Worm (Caenorhabditis elegans) whole organism, L2 larva: ENCODE data around the gene R11.3.

Source experiments
- R02D3.7 ChIP-seq: fragments of 150-350 bp; optimal IDR thresholded peaks from 2 replicates; lab custom pipeline; 2014; ENCODE audit warnings: missing biosample characterization, missing genetic modification characterization
- ZK546.5 ChIP-seq: sonication (generic microtip); optimal IDR thresholded peaks from 2 replicates; lab custom pipeline; 2017; ENCODE audit warnings: missing biosample characterization, missing genetic modification characterization
- ama-1 ChIP-seq: fragments of 150-350 bp; optimal IDR thresholded peaks from 2 replicates; lab custom pipeline; 2018; ENCODE audit warnings: inconsistent platforms
- egl-27 ChIP-seq: sonication (generic microtip); optimal IDR thresholded peaks from 3 replicates; lab custom pipeline; 2017; ENCODE audit warnings: missing biosample characterization, missing genetic modification reagents, missing genetic modification characterization
- fos-1 ChIP-seq: fragments of 150-350 bp; optimal IDR thresholded peaks from 2 replicates; lab custom pipeline; 2014; ENCODE audit warnings: missing biosample characterization, missing genetic modification characterization
- lin-11 ChIP-seq: fragments of 150-350 bp; sonication (generic microtip); optimal IDR thresholded peaks from 2 replicates; lab custom pipeline; 2014; ENCODE audit warnings: missing biosample characterization, missing genetic modification characterization, inconsistent platforms, mixed read lengths
- lin-13 ChIP-seq: fragments of 150-350 bp; optimal IDR thresholded peaks from 2 replicates; lab custom pipeline; 2014; ENCODE audit warnings: missing biosample characterization, missing genetic modification reagents, missing genetic modification characterization
- nhr-11 ChIP-seq: fragments of 150-350 bp; optimal IDR thresholded peaks from 2 replicates; lab custom pipeline; 2014; ENCODE audit warnings: missing biosample characterization, missing genetic modification characterization
- nhr-25 ChIP-seq: fragments of 150-350 bp; sonication (generic microtip); optimal IDR thresholded peaks from 3 replicates; lab custom pipeline; 2014; ENCODE audit warnings: missing biosample characterization, missing genetic modification characterization
- nhr-77 ChIP-seq: fragments of 150-350 bp; optimal IDR thresholded peaks from 2 replicates; lab custom pipeline; 2014; ENCODE audit warnings: missing biosample characterization, missing genetic modification characterization
- unc-55 ChIP-seq: fragments of 150-350 bp; sonication (generic microtip); optimal IDR thresholded peaks from 3 replicates; lab custom pipeline; 2014; ENCODE audit warnings: missing biosample characterization, missing genetic modification reagents, missing genetic modification characterization
- unc-62 ChIP-seq: fragments of 150-350 bp; optimal IDR thresholded peaks from 2 replicates; lab custom pipeline; 2014; ENCODE audit warnings: missing biosample characterization, missing genetic modification reagents, missing genetic modification characterization

ce11 chrX:16192574-16192973 is 6.5 kb downstream of the R11.3 start:
- TF ChIP-seq lin-11 (tag; lab: Kevin White, UChicago): no peak
- TF ChIP-seq ama-1 (lab: Kevin White, UChicago): no peak
- no peak for TF ChIP-seq lin-13 (GFP tag; lab: Kevin White, UChicago)
- no peak for TF ChIP-seq unc-55 (GFP tag; lab: Kevin White, UChicago)
- TF ChIP-seq ZK546.5: no peak
- TF ChIP-seq R02D3.7 (tag; lab: Kevin White, UChicago): no peak
- TF ChIP-seq nhr-25 (tag; lab: Kevin White, UChicago): no peak
- no peak for TF ChIP-seq unc-62 (GFP tag; lab: Kevin White, UChicago)
- TF ChIP-seq nhr-77 (tag; lab: Kevin White, UChicago): no peak
- TF ChIP-seq egl-27: peak; percentile 57
- TF ChIP-seq nhr-11 (tag; lab: Kevin White, UChicago): no peak
- peak; percentile 94 for TF ChIP-seq fos-1 (tag; lab: Kevin White, UChicago)
